Fruit fly (Drosophila melanogaster) whole organism, embryonic: ENCODE measurements around the gene Snapin.
A peak's percentile ranks its signal among the peaks of the same experiment; 100 is the strongest.

Source experiments
- BEAF-32 ChIP-seq: fragments of 200-800 bp; sonication (Bioruptor generic); optimal IDR thresholded peaks from 3 replicates; lab custom pipeline; 2017; ENCODE audit warnings: missing biosample characterization, missing genetic modification characterization, mild to moderate bottlenecking, moderate library complexity, missing genetic modification reagents
- CG10321 ChIP-seq: fragments of 200-800 bp; sonication (Bioruptor generic); IDR thresholded peaks from 2 replicates; pipeline ENCODE4 v1.3.6; 2022; ENCODE audit warnings: missing biosample characterization, missing genetic modification characterization
- CG10366 ChIP-seq: fragments of 200-800 bp; sonication (Bioruptor generic); IDR thresholded peaks from 2 replicates; pipeline ENCODE4 v1.3.6; 2022; ENCODE audit warnings: missing biosample characterization, missing genetic modification characterization
- CG12769 ChIP-seq: fragments of 200-800 bp; sonication (Bioruptor generic); optimal IDR thresholded peaks from 2 replicates; lab custom pipeline; 2019; ENCODE audit warnings: missing biosample characterization, mild to moderate bottlenecking, missing genetic modification characterization, moderate library complexity
- CG15479 ChIP-seq: fragments of 200-800 bp; sonication (Bioruptor generic); optimal IDR thresholded peaks from 3 replicates; lab custom pipeline; 2019; ENCODE audit warnings: missing biosample characterization, mild to moderate bottlenecking, missing genetic modification characterization, moderate library complexity
- CG15514 ChIP-seq: fragments of 200-800 bp; sonication (Bioruptor generic); optimal IDR thresholded peaks from 3 replicates; lab custom pipeline; 2017; ENCODE audit warnings: missing biosample characterization, missing genetic modification characterization, mild to moderate bottlenecking, moderate library complexity, missing genetic modification reagents
- CG15696 ChIP-seq: fragments of 200-800 bp; sonication (Bioruptor generic); optimal IDR thresholded peaks from 2 replicates; lab custom pipeline; 2019; ENCODE audit warnings: missing biosample characterization, mild to moderate bottlenecking, missing genetic modification characterization, moderate library complexity
- CG17186 ChIP-seq: fragments of 200-800 bp; sonication (Bioruptor generic); optimal IDR thresholded peaks from 3 replicates; lab custom pipeline; 2017; ENCODE audit warnings: missing biosample characterization, missing genetic modification reagents, missing genetic modification characterization
- CG17612 ChIP-seq: fragments of 200-800 bp; sonication (Bioruptor generic); IDR thresholded peaks from 2 replicates; pipeline ENCODE4 v1.3.6; 2022; ENCODE audit warnings: missing biosample characterization, missing genetic modification characterization
- CG2116 ChIP-seq: fragments of 200-800 bp; sonication (Bioruptor generic); optimal IDR thresholded peaks from 3 replicates; lab custom pipeline; 2018; ENCODE audit warnings: missing biosample characterization, mild to moderate bottlenecking, missing genetic modification characterization
- CG4424 ChIP-seq: fragments of 200-800 bp; sonication (Bioruptor generic); optimal IDR thresholded peaks from 3 replicates; lab custom pipeline; 2016; ENCODE audit warnings: missing biosample characterization, missing genetic modification characterization
- CG4617 ChIP-seq: fragments of 200-800 bp; sonication (Bioruptor generic); optimal IDR thresholded peaks from 3 replicates; lab custom pipeline; 2016; ENCODE audit warnings: missing biosample characterization, missing genetic modification characterization, borderline replicate concordance
- CG6254 ChIP-seq: fragments of 200-800 bp; sonication (Bioruptor generic); optimal IDR thresholded peaks from 3 replicates; lab custom pipeline; 2017; ENCODE audit warnings: mild to moderate bottlenecking, missing biosample characterization, missing genetic modification reagents, missing genetic modification characterization
- CG7357 ChIP-seq: fragments of 200-800 bp; sonication (Bioruptor generic); IDR thresholded peaks from 3 replicates; pipeline ENCODE4 v1.3.6; 2022; ENCODE audit warnings: missing biosample characterization, missing genetic modification characterization
- CG8290 ChIP-seq, 3 experiments: fragments of 200-800 bp; sonication (Bioruptor generic); optimal IDR thresholded peaks; 2 replicates each; lab custom pipeline; 2016 to 2019; ENCODE audit warnings: missing biosample characterization in 3 of 3, missing genetic modification characterization in 3 of 3, mild to moderate bottlenecking in 2 of 3, moderate library complexity in 1 of 3
- CG9727 ChIP-seq: fragments of 200-800 bp; sonication (Bioruptor generic); optimal IDR thresholded peaks from 3 replicates; lab custom pipeline; 2017; ENCODE audit warnings: missing biosample characterization, mild to moderate bottlenecking, missing genetic modification characterization
- CG9797 ChIP-seq: fragments of 200-800 bp; sonication (Bioruptor generic); optimal IDR thresholded peaks from 3 replicates; lab custom pipeline; 2018; ENCODE audit warnings: missing biosample characterization, mild to moderate bottlenecking, missing genetic modification characterization
- Chrac-16 ChIP-seq: fragments of 200-800 bp; sonication (Bioruptor generic); optimal IDR thresholded peaks from 3 replicates; lab custom pipeline; 2016; ENCODE audit warnings: missing biosample characterization, missing genetic modification characterization
- CoRest ChIP-seq: fragments of 200-800 bp; sonication (Bioruptor generic); optimal IDR thresholded peaks from 3 replicates; lab custom pipeline; 2018; ENCODE audit warnings: missing biosample characterization, mild to moderate bottlenecking, missing genetic modification characterization, moderate library complexity
- D19A ChIP-seq: fragments of 200-800 bp; optimal IDR thresholded peaks from 3 replicates; lab custom pipeline; 2019; ENCODE audit warnings: missing biosample characterization, mild to moderate bottlenecking, missing genetic modification characterization, moderate library complexity
- D19B ChIP-seq: fragments of 200-800 bp; sonication (Bioruptor generic); optimal IDR thresholded peaks from 2 replicates; lab custom pipeline; 2017; ENCODE audit warnings: missing biosample characterization, mild to moderate bottlenecking, missing genetic modification characterization
- Deaf1 ChIP-seq: fragments of 200-800 bp; optimal IDR thresholded peaks from 3 replicates; lab custom pipeline; 2019; ENCODE audit warnings: missing biosample characterization, mild to moderate bottlenecking, missing genetic modification characterization, moderate library complexity
- Doc3 ChIP-seq: fragments of 200-800 bp; sonication (Bioruptor generic); IDR thresholded peaks from 3 replicates; pipeline ENCODE4 v1.3.6; 2022; ENCODE audit warnings: missing biosample characterization, missing genetic modification characterization; ENCODE audit not compliant: partially characterized antibody
- Dp ChIP-seq: fragments of 200-800 bp; sonication (Bioruptor generic); optimal IDR thresholded peaks from 2 replicates; lab custom pipeline; 2018; ENCODE audit warnings: missing biosample characterization, mild to moderate bottlenecking, missing genetic modification characterization, moderate library complexity
- ERR ChIP-seq: fragments of 200-800 bp; sonication (Bioruptor generic); optimal IDR thresholded peaks from 2 replicates; lab custom pipeline; 2016; ENCODE audit warnings: missing biosample characterization, missing genetic modification characterization
- Gsc ChIP-seq: fragments of 200-800 bp; sonication (Bioruptor generic); IDR thresholded peaks from 2 replicates; pipeline ENCODE4 v1.3.6; 2022; ENCODE audit warnings: missing biosample characterization, missing genetic modification characterization
- HLH4C ChIP-seq: fragments of 200-800 bp; sonication (Bioruptor generic); IDR thresholded peaks from 3 replicates; pipeline ENCODE4 v1.3.6; 2022; ENCODE audit warnings: missing biosample characterization, missing genetic modification characterization; ENCODE audit not compliant: partially characterized antibody
- Hey ChIP-seq: fragments of 200-800 bp; sonication (Bioruptor generic); optimal IDR thresholded peaks from 3 replicates; lab custom pipeline; 2018; ENCODE audit warnings: missing biosample characterization, mild to moderate bottlenecking, missing genetic modification characterization
- HmgZ ChIP-seq: fragments of 200-800 bp; sonication (Bioruptor generic); optimal IDR thresholded peaks from 2 replicates; lab custom pipeline; 2018; ENCODE audit warnings: missing biosample characterization, mild to moderate bottlenecking, missing genetic modification characterization
- MTF-1 ChIP-seq: fragments of 200-800 bp; sonication (Bioruptor generic); optimal IDR thresholded peaks from 2 replicates; lab custom pipeline; 2018; ENCODE audit warnings: missing biosample characterization, mild to moderate bottlenecking, missing genetic modification characterization, borderline replicate concordance
- Mad ChIP-seq: fragments of 200-800 bp; sonication (Bioruptor generic); optimal IDR thresholded peaks from 2 replicates; lab custom pipeline; 2016; ENCODE audit warnings: missing biosample characterization, missing genetic modification characterization
- NK7.1 ChIP-seq: fragments of 200-800 bp; sonication (Bioruptor generic); optimal IDR thresholded peaks from 3 replicates; lab custom pipeline; 2016; ENCODE audit warnings: missing biosample characterization, missing genetic modification characterization
- Tbp ChIP-seq: fragments of >200 bp; optimal IDR thresholded peaks from 2 replicates; lab custom pipeline; 2018; ENCODE audit warnings: missing biosample characterization, missing genetic modification characterization
- Trl ChIP-seq, 3 experiments: fragments of >200 bp in 2 of 3; fragments of 200-800 bp in 1 of 3; sonication (Bioruptor generic) in 1 of 3; optimal IDR thresholded peaks; 2 replicates in 1 of 3; 3 replicates in 2 of 3; lab custom pipeline; 2016 to 2017; ENCODE audit warnings: missing biosample characterization in 1 of 3, missing genetic modification characterization in 1 of 3
- amos ChIP-seq: fragments of 200-800 bp; sonication (Bioruptor generic); IDR thresholded peaks from 2 replicates; pipeline ENCODE4 v1.3.6; 2022; ENCODE audit warnings: missing biosample characterization, missing genetic modification characterization; ENCODE audit not compliant: partially characterized antibody
- dmrt99B ChIP-seq: fragments of 200-800 bp; sonication (Bioruptor generic); optimal IDR thresholded peaks from 2 replicates; lab custom pipeline; 2018; ENCODE audit warnings: missing biosample characterization, mild to moderate bottlenecking, missing genetic modification characterization, moderate library complexity
- exex ChIP-seq: fragments of 200-800 bp; sonication (Bioruptor generic); optimal IDR thresholded peaks from 4 replicates; lab custom pipeline; 2018; ENCODE audit warnings: missing biosample characterization, mild to moderate bottlenecking, missing genetic modification characterization, moderate library complexity
- gfzf ChIP-seq: fragments of 200-800 bp; sonication (Bioruptor generic); optimal IDR thresholded peaks from 2 replicates; lab custom pipeline; 2016; ENCODE audit warnings: missing biosample characterization, mild to moderate bottlenecking, missing genetic modification characterization, moderate library complexity
- gro ChIP-seq: fragments of 200-800 bp; sonication (Bioruptor generic); optimal IDR thresholded peaks from 2 replicates; lab custom pipeline; 2016; ENCODE audit warnings: missing biosample characterization, missing genetic modification characterization
- gsb ChIP-seq: fragments of 200-800 bp; sonication (Bioruptor generic); IDR thresholded peaks from 2 replicates; pipeline ENCODE4 v1.3.6; 2022; ENCODE audit warnings: missing biosample characterization, missing genetic modification characterization
- pnt ChIP-seq: fragments of 200-800 bp; sonication (Bioruptor generic); optimal IDR thresholded peaks from 3 replicates; lab custom pipeline; 2016; ENCODE audit warnings: missing biosample characterization, missing genetic modification characterization
- repo ChIP-seq: fragments of 200-800 bp; sonication (Bioruptor generic); optimal IDR thresholded peaks from 2 replicates; lab custom pipeline; 2016; ENCODE audit warnings: missing biosample characterization, missing genetic modification characterization
- sd ChIP-seq: fragments of 200-800 bp; sonication (Bioruptor generic); optimal IDR thresholded peaks from 3 replicates; lab custom pipeline; 2018; ENCODE audit warnings: missing biosample characterization, mild to moderate bottlenecking, missing genetic modification characterization, moderate library complexity
- slbo ChIP-seq: fragments of 200-800 bp; sonication (Bioruptor generic); IDR thresholded peaks from 2 replicates; pipeline ENCODE4 v1.3.6; 2022; ENCODE audit warnings: missing biosample characterization, missing genetic modification characterization
- stc ChIP-seq: fragments of 200-800 bp; sonication (Bioruptor generic); IDR thresholded peaks from 2 replicates; pipeline ENCODE4 v1.3.6; 2022; ENCODE audit warnings: missing biosample characterization, missing genetic modification characterization
- sug ChIP-seq: fragments of 200-800 bp; optimal IDR thresholded peaks from 2 replicates; lab custom pipeline; 2019; ENCODE audit warnings: missing biosample characterization, mild to moderate bottlenecking, missing genetic modification characterization, moderate library complexity
- tap ChIP-seq: fragments of 200-800 bp; optimal IDR thresholded peaks from 3 replicates; lab custom pipeline; 2019; ENCODE audit warnings: missing biosample characterization, mild to moderate bottlenecking, missing genetic modification characterization, moderate library complexity
- tin ChIP-seq: fragments of 200-800 bp; sonication (Bioruptor generic); optimal IDR thresholded peaks from 3 replicates; lab custom pipeline; 2016; ENCODE audit warnings: missing biosample characterization, missing genetic modification characterization
- toy ChIP-seq: fragments of 200-800 bp; sonication (Bioruptor generic); IDR thresholded peaks from 2 replicates; pipeline ENCODE4 v1.3.6; 2022; ENCODE audit warnings: missing biosample characterization, missing genetic modification characterization

Snapin gene

dm6 chr2L:2751085-2751710 is 8.3 kb downstream of the Snapin start:
- TF ChIP-seq HLH4C (GFP tag; lab: Robert Waterston, UW) (no peak), sd (tag; lab: Kevin White, UChicago) (peak; percentile 82), toy (no peak), Mad (no peak), repo (GFP tag; lab: Kevin White, UChicago) (no peak), Hey (tag; lab: Kevin White, UChicago) (peak; percentile 15), NK7.1 (no peak), dmrt99B (tag; lab: Kevin White, UChicago) (no peak), gsb (GFP tag; lab: Robert Waterston, UW) (no peak), Gsc (GFP tag; lab: Robert Waterston, UW) (no peak), D19B (GFP tag; lab: Kevin White, UChicago) (peak; percentile 94), BEAF-32 (peak; percentile 4), MTF-1 (GFP tag; lab: Kevin White, UChicago) (no peak), Chrac-16 (no peak), CG10366 (GFP tag; lab: Robert Waterston, UW) (no peak), CG6254 (GFP tag; lab: Kevin White, UChicago) (no peak), CoRest (tag; lab: Kevin White, UChicago) (no peak), Dp (GFP tag; lab: Kevin White, UChicago) (no peak), Trl (optimal IDR thresholded peaks at IDR 0.05; lab: Kevin White, UChicago) (peak in 1 of 2 experiments; percentile 55), Trl (GFP tag; optimal IDR thresholded peaks at IDR 0.05; lab: Kevin White, UChicago) (no peak), CG15514 (GFP tag; lab: Kevin White, UChicago) (peak; percentile 41), CG10321 (GFP tag; lab: Robert Waterston, UW) (no peak), Tbp (GFP tag; lab: Kevin White, UChicago) (no peak), exex (peak; percentile 77), CG9797 (no peak), CG15479 (peak; percentile 70), Deaf1 (peak; percentile 79), CG17186 (GFP tag; lab: Kevin White, UChicago) (no peak), CG12769 (peak; percentile 82), pnt (GFP tag; lab: Kevin White, UChicago) (no peak), tap (tag; lab: Kevin White, UChicago) (no peak), stc (GFP tag; lab: Robert Waterston, UW) (no peak), amos (GFP tag; lab: Robert Waterston, UW) (no peak), HmgZ (tag; lab: Kevin White, UChicago) (peak; percentile 32), CG4617 (GFP tag; lab: Kevin White, UChicago) (no peak), CG17612 (GFP tag; lab: Robert Waterston, UW) (no peak), gro (GFP tag; lab: Kevin White, UChicago) (peak; percentile 36), CG8290 (GFP tag; optimal IDR thresholded peaks at IDR 0.05; lab: Kevin White, UChicago) (no peak), CG8290 (tag; optimal IDR thresholded peaks at IDR 0.05; lab: Kevin White, UChicago) (peak in 1 of 2 experiments; percentile 53), sug (peak; percentile 81), CG2116 (GFP tag; lab: Kevin White, UChicago) (no peak), D19A (no peak), CG9727 (GFP tag; lab: Kevin White, UChicago) (no peak), Doc3 (no peak), CG4424 (no peak), CG15696 (no peak), CG7357 (GFP tag; lab: Robert Waterston, UW) (no peak), slbo (GFP tag; lab: Robert Waterston, UW) (no peak), gfzf (GFP tag; lab: Kevin White, UChicago) (no peak), ERR (GFP tag; lab: Kevin White, UChicago) (no peak), tin (GFP tag; lab: Kevin White, UChicago) (no peak)
